Worm (Caenorhabditis elegans): ENCODE data around the gene fbxa-209.
A peak's percentile ranks its signal among the peaks of the same experiment; 100 is the strongest.

fbxa-209 gene

DNA sequence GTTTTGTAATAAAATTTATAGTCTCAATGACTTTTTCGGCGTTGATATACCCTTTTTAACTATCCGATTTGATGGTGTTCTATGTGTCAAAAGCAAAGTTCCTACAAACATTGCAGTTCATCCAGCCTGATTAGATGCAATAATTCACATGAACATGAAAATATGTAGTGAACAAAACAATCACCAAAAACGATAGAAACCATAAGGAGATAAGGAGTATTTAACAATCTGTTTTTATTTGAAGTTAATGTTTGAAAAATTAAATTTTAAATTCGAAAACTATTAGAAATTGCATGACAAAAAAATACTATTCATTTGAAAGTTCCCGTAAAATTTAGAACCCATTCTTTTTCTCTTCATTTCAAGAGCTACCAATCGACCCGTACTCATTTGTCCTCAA lies at the start of gene fbxa-209:
TSS of gene fbxa-209 (minus strand) at position 101 of the 400 bp plus-strand sequence.
- TF ChIP-seq ets-7 (tag; optimal IDR thresholded peaks at IDR 0.05) (no peak), tbx-11 (GFP tag; IDR thresholded peaks at IDR 0.05) (no peak), hmg-4 (GFP tag; optimal IDR thresholded peaks at IDR 0.05) (no peak), F13C5.2 (tag; optimal IDR thresholded peaks at IDR 0.05) (no peak), flt-1 (GFP tag; IDR thresholded peaks at IDR 0.05) (no peak), ceh-36 (tag; optimal IDR thresholded peaks at IDR 0.05) (no peak), hmbx-1 (tag; optimal IDR thresholded peaks at IDR 0.05) (no peak), hnd-1 (tag; optimal IDR thresholded peaks at IDR 0.05) (no peak), pes-1 (GFP tag; IDR thresholded peaks at IDR 0.05) (no peak), sea-1 (GFP tag; conservative IDR thresholded peaks at IDR 0.05) (no peak), ceh-13 (GFP tag; optimal IDR thresholded peaks at IDR 0.05) (no peak), B0310.2 (tag; optimal IDR thresholded peaks at IDR 0.05) (no peak), aly-1 (tag; optimal IDR thresholded peaks at IDR 0.05) (no peak), tbx-37 (GFP tag; conservative IDR thresholded peaks at IDR 0.05) (no peak), tra-4 (tag; optimal IDR thresholded peaks at IDR 0.05) (no peak), ama-1 (optimal IDR thresholded peaks at IDR 0.05) (no peak), scrt-1 (GFP tag; IDR thresholded peaks at IDR 0.05) (no peak)

DNA sequence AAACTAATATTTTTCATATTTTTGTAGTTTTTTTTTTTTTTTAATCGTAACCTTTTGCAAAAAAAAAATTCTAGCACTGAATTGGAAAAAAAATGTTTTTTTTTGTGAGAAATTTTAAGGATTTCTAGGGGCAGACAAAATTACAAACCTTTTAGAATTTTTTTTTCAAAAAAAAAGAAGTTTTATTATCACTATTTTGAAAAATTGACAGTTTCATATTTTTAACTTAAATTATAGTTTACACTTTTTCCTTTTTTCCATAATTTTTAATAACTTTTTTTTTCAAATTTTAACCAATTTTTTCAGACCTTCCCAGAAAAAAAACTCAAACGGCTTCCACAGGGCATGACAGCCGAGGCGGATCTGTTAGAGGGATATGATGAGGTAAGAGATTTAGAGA lies 44.2 kb upstream of the fbxa-209 start, which contains the start of gene dpf-1:
TSS of gene dpf-1 (plus strand) at position 301 of the 400 bp plus-strand sequence.
- TF ChIP-seq tbx-37 (GFP tag; conservative IDR thresholded peaks at IDR 0.05) = no peak
- no peak for TF ChIP-seq F13C5.2 (tag; optimal IDR thresholded peaks at IDR 0.05)
- no peak for TF ChIP-seq ceh-13 (GFP tag; optimal IDR thresholded peaks at IDR 0.05)
- no peak for TF ChIP-seq ceh-36 (tag; optimal IDR thresholded peaks at IDR 0.05)
- TF ChIP-seq ets-7 (tag; optimal IDR thresholded peaks at IDR 0.05) = no peak
- no peak for TF ChIP-seq B0310.2 (tag; optimal IDR thresholded peaks at IDR 0.05)
- no peak for TF ChIP-seq ama-1 (optimal IDR thresholded peaks at IDR 0.05)
- TF ChIP-seq flt-1 (GFP tag; IDR thresholded peaks at IDR 0.05) = no peak
- TF ChIP-seq scrt-1 (GFP tag; IDR thresholded peaks at IDR 0.05) = no peak
- TF ChIP-seq tbx-11 (GFP tag; IDR thresholded peaks at IDR 0.05) = no peak
- no peak for TF ChIP-seq sea-1 (GFP tag; conservative IDR thresholded peaks at IDR 0.05)
- no peak for TF ChIP-seq pes-1 (GFP tag; IDR thresholded peaks at IDR 0.05)
- TF ChIP-seq aly-1 (tag; optimal IDR thresholded peaks at IDR 0.05) = no peak
- TF ChIP-seq hmbx-1 (tag; optimal IDR thresholded peaks at IDR 0.05) = no peak
- TF ChIP-seq tra-4 (tag; optimal IDR thresholded peaks at IDR 0.05) = no peak
- TF ChIP-seq hnd-1 (tag; optimal IDR thresholded peaks at IDR 0.05) = no peak
- TF ChIP-seq hmg-4 (GFP tag; optimal IDR thresholded peaks at IDR 0.05) = no peak

DNA sequence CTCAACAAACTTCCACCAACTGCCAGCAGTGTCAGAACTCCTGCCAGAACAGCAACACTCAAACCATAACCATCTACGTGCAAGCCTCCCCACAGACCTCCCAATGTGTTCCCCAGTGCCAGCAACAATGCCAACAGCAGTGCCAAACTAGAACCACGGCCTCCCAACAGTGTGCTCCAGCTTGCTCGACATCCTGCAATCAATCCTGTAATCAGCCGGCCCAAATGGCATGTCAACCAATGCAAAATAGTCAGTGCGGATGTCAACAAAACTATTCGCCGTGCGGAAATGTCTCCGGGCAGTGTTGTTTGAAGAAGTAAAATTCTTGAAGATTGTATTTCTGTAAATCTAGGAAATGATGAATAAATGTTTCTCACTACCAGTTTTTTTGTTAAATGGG lies 39.9 kb upstream of the fbxa-209 start:
- TF ChIP-seq tbx-11 (GFP tag; IDR thresholded peaks at IDR 0.05) (no peak), flt-1 (GFP tag; IDR thresholded peaks at IDR 0.05) (no peak), ama-1 (optimal IDR thresholded peaks at IDR 0.05) (no peak), tra-4 (tag; optimal IDR thresholded peaks at IDR 0.05) (no peak), ceh-13 (GFP tag; optimal IDR thresholded peaks at IDR 0.05) (no peak), hnd-1 (tag; optimal IDR thresholded peaks at IDR 0.05) (no peak), ceh-36 (tag; optimal IDR thresholded peaks at IDR 0.05) (no peak), hmbx-1 (tag; optimal IDR thresholded peaks at IDR 0.05) (no peak), tbx-37 (GFP tag; conservative IDR thresholded peaks at IDR 0.05) (no peak), sea-1 (GFP tag; conservative IDR thresholded peaks at IDR 0.05) (no peak), scrt-1 (GFP tag; IDR thresholded peaks at IDR 0.05) (no peak), aly-1 (tag; optimal IDR thresholded peaks at IDR 0.05) (no peak), B0310.2 (tag; optimal IDR thresholded peaks at IDR 0.05) (no peak), hmg-4 (GFP tag; optimal IDR thresholded peaks at IDR 0.05) (no peak), pes-1 (GFP tag; IDR thresholded peaks at IDR 0.05) (no peak)

- TF ChIP-seq tbx-37 (GFP tag; conservative IDR thresholded peaks at IDR 0.05) (no peak), tra-4 (tag; optimal IDR thresholded peaks at IDR 0.05) (no peak), ceh-13 (GFP tag; optimal IDR thresholded peaks at IDR 0.05) (no peak)
These were observed 39.2 kb upstream of the fbxa-209 start for ce11 chrV:15466017-15466416.

- TF ChIP-seq tbx-37 (GFP tag; conservative IDR thresholded peaks at IDR 0.05) = peak; percentile 72
- peak; percentile 57 for TF ChIP-seq B0310.2 (tag; optimal IDR thresholded peaks at IDR 0.05)
- TF ChIP-seq ceh-36 (tag; optimal IDR thresholded peaks at IDR 0.05) = peak; percentile 74
- TF ChIP-seq sea-1 (GFP tag; conservative IDR thresholded peaks at IDR 0.05) = peak; percentile 86
- peak; percentile 83 for TF ChIP-seq scrt-1 (GFP tag; IDR thresholded peaks at IDR 0.05)
- peak; percentile 86 for TF ChIP-seq pes-1 (GFP tag; IDR thresholded peaks at IDR 0.05)
- peak; percentile 77 for TF ChIP-seq tra-4 (tag; optimal IDR thresholded peaks at IDR 0.05)
- TF ChIP-seq ama-1 (optimal IDR thresholded peaks at IDR 0.05) = no peak
- TF ChIP-seq ceh-13 (GFP tag; optimal IDR thresholded peaks at IDR 0.05) = peak; percentile 55
- TF ChIP-seq hnd-1 (tag; optimal IDR thresholded peaks at IDR 0.05) = peak; percentile 69
- peak; percentile 78 for TF ChIP-seq tbx-11 (GFP tag; IDR thresholded peaks at IDR 0.05)
- peak; percentile 94 for TF ChIP-seq hmg-4 (GFP tag; optimal IDR thresholded peaks at IDR 0.05)
- TF ChIP-seq aly-1 (tag; optimal IDR thresholded peaks at IDR 0.05) = peak; percentile 81
- peak; percentile 65 for TF ChIP-seq hmbx-1 (tag; optimal IDR thresholded peaks at IDR 0.05)
- TF ChIP-seq F13C5.2 (tag; optimal IDR thresholded peaks at IDR 0.05) = peak; percentile 93
- TF ChIP-seq flt-1 (GFP tag; IDR thresholded peaks at IDR 0.05) = peak; percentile 67
- peak; percentile 67 for TF ChIP-seq ets-7 (tag; optimal IDR thresholded peaks at IDR 0.05)
These were observed 38.3 kb upstream of the fbxa-209 start, which contains the start of gene pqn-71 for ce11 chrV:15465032-15465727. TSS of gene pqn-71 (plus strand) at chrV:15465677.

DNA sequence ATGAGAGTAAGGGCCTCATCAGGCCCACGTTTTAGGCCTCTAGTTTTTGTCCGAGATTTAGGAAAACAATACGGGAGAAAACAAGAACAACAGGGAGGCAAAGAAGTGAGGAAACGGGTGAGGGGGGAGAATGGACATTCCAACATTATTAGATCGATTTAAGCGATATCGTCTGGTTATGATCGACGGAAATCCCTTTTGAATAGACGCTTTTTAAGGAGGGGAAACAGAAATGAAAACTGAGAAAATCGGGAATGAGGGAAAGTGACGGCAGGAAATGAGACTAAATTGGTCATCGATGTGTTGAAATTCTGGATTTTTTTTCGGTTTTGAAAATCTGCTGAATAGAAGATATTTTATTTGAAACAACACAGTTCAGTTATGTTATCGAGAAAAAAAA lies 37.6 kb upstream of the fbxa-209 start, which contains the start of gene rocf-1:
TSS of gene rocf-1 (minus strand) at position 101 of the 400 bp plus-strand sequence.
- no peak for TF ChIP-seq F13C5.2 (tag; optimal IDR thresholded peaks at IDR 0.05)
- TF ChIP-seq flt-1 (GFP tag; IDR thresholded peaks at IDR 0.05) = no peak
- no peak for TF ChIP-seq ama-1 (optimal IDR thresholded peaks at IDR 0.05)
- TF ChIP-seq ceh-36 (tag; optimal IDR thresholded peaks at IDR 0.05) = no peak
- no peak for TF ChIP-seq sea-1 (GFP tag; conservative IDR thresholded peaks at IDR 0.05)
- no peak for TF ChIP-seq ets-7 (tag; optimal IDR thresholded peaks at IDR 0.05)
- no peak for TF ChIP-seq hmg-4 (GFP tag; optimal IDR thresholded peaks at IDR 0.05)
- no peak for TF ChIP-seq ceh-13 (GFP tag; optimal IDR thresholded peaks at IDR 0.05)
- no peak for TF ChIP-seq tbx-37 (GFP tag; conservative IDR thresholded peaks at IDR 0.05)
- TF ChIP-seq tra-4 (tag; optimal IDR thresholded peaks at IDR 0.05) = no peak
- TF ChIP-seq pes-1 (GFP tag; IDR thresholded peaks at IDR 0.05) = no peak
- no peak for TF ChIP-seq scrt-1 (GFP tag; IDR thresholded peaks at IDR 0.05)
- no peak for TF ChIP-seq B0310.2 (tag; optimal IDR thresholded peaks at IDR 0.05)

All from whole organism, early embryonic.